Worm (Caenorhabditis elegans) whole organism, mixed stage, embryonic: ENCODE results near the gene C09F5.1.
A peak's percentile ranks its signal among the peaks of the same experiment; 100 is the strongest.

Source experiments
- M03D4.4 ChIP-seq: sonication (generic microtip); optimal IDR thresholded peaks from 2 replicates; lab custom pipeline; 2017; ENCODE audit warnings: mild to moderate bottlenecking, missing genetic modification characterization, missing compliant biosample characterization
- bed-3 ChIP-seq: fragments of 200-800 bp; sonication (Bioruptor generic); optimal IDR thresholded peaks from 3 replicates; lab custom pipeline; 2018; ENCODE audit warnings: mild to moderate bottlenecking, missing genetic modification characterization, moderate library complexity, missing compliant biosample characterization
- blmp-1 ChIP-seq: fragments of 150-350 bp; optimal IDR thresholded peaks from 2 replicates; lab custom pipeline; 2014; ENCODE audit warnings: missing biosample characterization, missing genetic modification characterization
- ceh-39 ChIP-seq: fragments of 150-350 bp; optimal IDR thresholded peaks from 2 replicates; lab custom pipeline; 2014; ENCODE audit warnings: missing biosample characterization, missing genetic modification characterization
- ceh-43 ChIP-seq: fragments of 200-800 bp; sonication (Bioruptor generic); optimal IDR thresholded peaks from 2 replicates; lab custom pipeline; 2018; ENCODE audit warnings: mild to moderate bottlenecking, missing genetic modification characterization, moderate library complexity, missing compliant biosample characterization
- ces-1 ChIP-seq: fragments of 150-350 bp; optimal IDR thresholded peaks from 2 replicates; lab custom pipeline; 2014; ENCODE audit warnings: missing biosample characterization, missing genetic modification reagents, missing genetic modification characterization
- cnd-1 ChIP-seq: fragments of 200-800 bp; sonication (Bioruptor generic); optimal IDR thresholded peaks from 2 replicates; lab custom pipeline; 2018; ENCODE audit warnings: mild to moderate bottlenecking, missing genetic modification characterization, missing compliant biosample characterization
- drap-1 ChIP-seq: fragments of 200-800 bp; sonication (Bioruptor generic); optimal IDR thresholded peaks from 3 replicates; lab custom pipeline; 2018; ENCODE audit warnings: mild to moderate bottlenecking, missing genetic modification characterization, missing compliant biosample characterization
- elt-1 ChIP-seq: sonication (generic microtip); optimal IDR thresholded peaks from 2 replicates; lab custom pipeline; 2017; ENCODE audit warnings: missing genetic modification characterization, mild to moderate bottlenecking, missing compliant biosample characterization, antibody characterized with exemption, moderate library complexity, borderline replicate concordance; ENCODE audit not compliant: insufficient read depth
- elt-3 ChIP-seq: fragments of 150-350 bp; optimal IDR thresholded peaks from 2 replicates; lab custom pipeline; 2014; ENCODE audit warnings: missing biosample characterization, missing genetic modification characterization
- flh-1 ChIP-seq: fragments of 200-800 bp; sonication (Bioruptor generic); optimal IDR thresholded peaks from 2 replicates; lab custom pipeline; 2018; ENCODE audit warnings: mild to moderate bottlenecking, missing genetic modification characterization, moderate library complexity, missing compliant biosample characterization
- ham-2 ChIP-seq: fragments of 200-800 bp; sonication (Bioruptor generic); optimal IDR thresholded peaks from 2 replicates; lab custom pipeline; 2018; ENCODE audit warnings: mild to moderate bottlenecking, missing genetic modification characterization, missing compliant biosample characterization
- lin-13 ChIP-seq: fragments of 150-350 bp; optimal IDR thresholded peaks from 2 replicates; lab custom pipeline; 2014; ENCODE audit warnings: missing biosample characterization, missing genetic modification characterization
- lin-32 ChIP-seq: fragments of 200-800 bp; sonication (Bioruptor generic); optimal IDR thresholded peaks from 2 replicates; lab custom pipeline; 2018; ENCODE audit warnings: mild to moderate bottlenecking, missing genetic modification characterization, missing compliant biosample characterization
- mep-1 ChIP-seq: fragments of 150-350 bp; optimal IDR thresholded peaks from 2 replicates; lab custom pipeline; 2017; ENCODE audit warnings: missing biosample characterization, missing genetic modification reagents, missing genetic modification characterization, inconsistent platforms
- mls-2 ChIP-seq: sonication (generic microtip); optimal IDR thresholded peaks from 2 replicates; lab custom pipeline; 2016; ENCODE audit warnings: mild to moderate bottlenecking, missing genetic modification characterization, moderate library complexity, missing compliant biosample characterization
- nhr-12 ChIP-seq: fragments of 150-350 bp; optimal IDR thresholded peaks from 2 replicates; lab custom pipeline; 2014; ENCODE audit warnings: missing biosample characterization, missing genetic modification characterization
- nhr-2 ChIP-seq: fragments of 150-350 bp; optimal IDR thresholded peaks from 2 replicates; lab custom pipeline; 2014; ENCODE audit warnings: missing biosample characterization, missing genetic modification characterization
- nhr-28 ChIP-seq: fragments of 150-350 bp; optimal IDR thresholded peaks from 2 replicates; lab custom pipeline; 2014; ENCODE audit warnings: missing biosample characterization, missing genetic modification characterization
- nhr-76 ChIP-seq: sonication (generic microtip); optimal IDR thresholded peaks from 2 replicates; lab custom pipeline; 2017; ENCODE audit warnings: missing biosample characterization, missing genetic modification characterization
- pha-4 ChIP-seq: fragments of 150-350 bp; optimal IDR thresholded peaks from 2 replicates; lab custom pipeline; 2018; ENCODE audit warnings: missing biosample characterization, missing genetic modification reagents, missing genetic modification characterization
- sem-2 ChIP-seq: fragments of 200-800 bp; sonication (Bioruptor generic); optimal IDR thresholded peaks from 2 replicates; lab custom pipeline; 2018; ENCODE audit warnings: mild to moderate bottlenecking, missing genetic modification characterization, missing compliant biosample characterization
- sptf-1 ChIP-seq: sonication (generic microtip); optimal IDR thresholded peaks from 2 replicates; lab custom pipeline; 2017; ENCODE audit warnings: mild to moderate bottlenecking, missing genetic modification characterization, moderate library complexity, missing compliant biosample characterization
- tbx-8 ChIP-seq: fragments of 200-800 bp; sonication (Bioruptor generic); optimal IDR thresholded peaks from 2 replicates; lab custom pipeline; 2018; ENCODE audit warnings: mild to moderate bottlenecking, missing genetic modification characterization, moderate library complexity, missing compliant biosample characterization
- unc-120 ChIP-seq: sonication (generic microtip); optimal IDR thresholded peaks from 2 replicates; lab custom pipeline; 2017; ENCODE audit warnings: missing genetic modification characterization, missing compliant biosample characterization; ENCODE audit not compliant: poor library complexity, severe bottlenecking
- unc-39 ChIP-seq: fragments of 150-350 bp; optimal IDR thresholded peaks from 2 replicates; lab custom pipeline; 2014; ENCODE audit warnings: missing biosample characterization, missing genetic modification characterization
- unc-62 ChIP-seq: fragments of 150-350 bp; optimal IDR thresholded peaks from 2 replicates; lab custom pipeline; 2014; ENCODE audit warnings: missing biosample characterization, missing genetic modification reagents, missing genetic modification characterization
- zip-8 ChIP-seq: fragments of 150-350 bp; optimal IDR thresholded peaks from 2 replicates; lab custom pipeline; 2014; ENCODE audit warnings: missing biosample characterization, missing genetic modification characterization
- ztf-11 ChIP-seq: fragments of 150-350 bp; optimal IDR thresholded peaks from 2 replicates; lab custom pipeline; 2014; ENCODE audit warnings: missing biosample characterization, missing genetic modification characterization

C09F5.1 gene

ce11 chrIII:641759-642158, 16.8 kb upstream of the C09F5.1 start, which contains the start of gene W06E11.1:
Gene W06E11.1, plus strand, starts transcription at chrIII:642059.
- no peak for TF ChIP-seq drap-1 (GFP tag; lab: Kevin White, UChicago)
- no peak for TF ChIP-seq ceh-43 (GFP tag; lab: Kevin White, UChicago)
- TF ChIP-seq cnd-1 (tag; lab: Kevin White, UChicago), result no peak
- TF ChIP-seq unc-120 (tag; lab: Kevin White, UChicago), result no peak
- TF ChIP-seq lin-13, result no peak
- no peak for TF ChIP-seq elt-3
- TF ChIP-seq tbx-8 (GFP tag; lab: Kevin White, UChicago), result no peak
- no peak for TF ChIP-seq unc-62 (GFP tag; lab: Kevin White, UChicago)
- TF ChIP-seq ztf-11 (tag; lab: Kevin White, UChicago), result no peak
- TF ChIP-seq ces-1 (GFP tag; lab: Kevin White, UChicago), result no peak
- no peak for TF ChIP-seq lin-32 (GFP tag; lab: Kevin White, UChicago)
- TF ChIP-seq blmp-1 (tag; lab: Kevin White, UChicago), result no peak
- TF ChIP-seq mls-2 (tag; lab: Kevin White, UChicago), result no peak
- TF ChIP-seq nhr-76 (tag; lab: Kevin White, UChicago), result no peak
- no peak for TF ChIP-seq M03D4.4 (tag; lab: Kevin White, UChicago)
- no peak for TF ChIP-seq sptf-1 (tag; lab: Kevin White, UChicago)
- no peak for TF ChIP-seq nhr-28 (tag; lab: Kevin White, UChicago)
- no peak for TF ChIP-seq flh-1 (GFP tag; lab: Kevin White, UChicago)
- no peak for TF ChIP-seq elt-1 (tag; lab: Kevin White, UChicago)
- no peak for TF ChIP-seq zip-8 (tag; lab: Kevin White, UChicago)

- TF ChIP-seq zip-8 (tag; lab: Kevin White, UChicago) (no peak), nhr-12 (tag; lab: Kevin White, UChicago) (no peak), sem-2 (GFP tag; lab: Kevin White, UChicago) (no peak), bed-3 (GFP tag; lab: Kevin White, UChicago) (no peak), cnd-1 (tag; lab: Kevin White, UChicago) (no peak), mls-2 (tag; lab: Kevin White, UChicago) (no peak), mep-1 (tag; lab: Kevin White, UChicago) (no peak), ztf-11 (tag; lab: Kevin White, UChicago) (no peak), sptf-1 (tag; lab: Kevin White, UChicago) (no peak), ceh-39 (tag; lab: Kevin White, UChicago) (no peak)
- TF ChIP-seq, all 35 proteins: peak for 0
These were observed 13.8 kb upstream of the C09F5.1 start for ce11 chrIII:644660-645059.

DNA sequence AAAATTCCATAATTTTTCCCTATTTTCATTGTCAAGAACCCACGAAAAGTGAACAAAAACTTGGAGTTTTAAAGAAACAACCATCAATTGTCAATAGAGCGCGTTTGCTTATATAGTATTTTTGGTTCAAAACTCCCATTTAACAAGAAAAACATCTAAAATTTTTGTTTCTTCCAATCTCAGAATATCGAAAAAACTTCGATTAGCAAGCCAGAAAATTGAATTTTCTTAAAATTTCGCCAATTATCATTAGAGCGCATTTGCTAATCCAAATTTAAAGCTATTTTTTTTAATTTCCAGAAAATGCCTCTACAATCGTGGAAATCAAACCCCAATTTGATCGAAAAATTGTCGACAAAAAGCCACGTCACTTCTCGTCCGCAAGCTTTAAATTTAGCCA, 12.1 kb upstream of the C09F5.1 start, which contains the start of gene orai-1:
Gene orai-1 (plus strand): TSS at position 301 of the 400 bp plus-strand sequence.
- peak; percentile 18 for TF ChIP-seq zip-8 (tag; lab: Kevin White, UChicago)
- no peak for TF ChIP-seq ham-2

DNA sequence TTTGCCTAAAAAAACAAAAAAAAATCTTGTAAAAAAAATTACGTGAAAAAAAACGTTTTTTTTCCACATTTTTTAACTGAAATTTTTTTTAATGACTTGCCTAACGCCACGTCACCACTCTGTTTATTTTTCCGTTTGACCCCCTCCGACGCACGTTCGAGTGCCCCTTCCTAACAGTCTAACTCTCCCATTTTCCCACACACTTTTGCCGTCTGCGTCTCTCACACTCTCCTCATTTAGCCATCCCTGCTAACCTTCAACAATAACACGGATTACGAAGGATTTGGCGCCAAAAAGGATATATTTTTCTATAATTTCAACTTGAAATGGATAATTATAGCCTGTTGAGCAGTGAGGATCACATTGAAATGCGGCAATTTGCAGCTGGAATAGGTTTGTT, 11.3 kb upstream of the C09F5.1 start:
- peak; percentile 53 for TF ChIP-seq pha-4 (tag; lab: Kevin White, UChicago)
- no peak for TF ChIP-seq nhr-76 (tag; lab: Kevin White, UChicago)
- no peak for TF ChIP-seq bed-3 (GFP tag; lab: Kevin White, UChicago)
- peak; percentile 63 for TF ChIP-seq unc-120 (tag; lab: Kevin White, UChicago)
- TF ChIP-seq ham-2, result peak; percentile 92
- TF ChIP-seq mep-1 (tag; lab: Kevin White, UChicago), result peak; percentile 14
- no peak for TF ChIP-seq unc-62 (GFP tag; lab: Kevin White, UChicago)
- TF ChIP-seq nhr-2 (tag; lab: Kevin White, UChicago), result peak; percentile 1
- no peak for TF ChIP-seq M03D4.4 (tag; lab: Kevin White, UChicago)
- TF ChIP-seq unc-39 (tag; lab: Kevin White, UChicago), result no peak
- no peak for TF ChIP-seq ceh-39 (tag; lab: Kevin White, UChicago)

ce11 chrIII:649935-650334, 8.6 kb upstream of the C09F5.1 start:
- no peak for TF ChIP-seq nhr-12 (tag; lab: Kevin White, UChicago)
- TF ChIP-seq bed-3 (GFP tag; lab: Kevin White, UChicago), result no peak
- no peak for TF ChIP-seq ceh-43 (GFP tag; lab: Kevin White, UChicago)
- TF ChIP-seq unc-62 (GFP tag; lab: Kevin White, UChicago), result no peak
- TF ChIP-seq blmp-1 (tag; lab: Kevin White, UChicago), result no peak
